Worm (Caenorhabditis elegans): ENCODE data around the gene F23B12.7.

- TF ChIP-seq him-1 (tag; optimal IDR thresholded peaks at IDR 0.05) (no peak), W03F9.2 (tag; optimal IDR thresholded peaks at IDR 0.05) (no peak)
Observed at ce11 chrV:14439236-14439635, 10.3 kb upstream of the F23B12.7 start.
